Worm (Caenorhabditis elegans): ENCODE data around the gene T10B10.9.

- TF ChIP-seq klf-2 (GFP tag; conservative IDR thresholded peaks at IDR 0.05) (no peak), cog-1 (tag; optimal IDR thresholded peaks at IDR 0.05) (no peak), flt-1 (GFP tag; IDR thresholded peaks at IDR 0.05) (no peak), ref-1 (GFP tag; conservative IDR thresholded peaks at IDR 0.05) (no peak), ztf-23 (GFP tag; IDR thresholded peaks at IDR 0.05) (no peak), tab-1 (GFP tag; IDR thresholded peaks at IDR 0.05) (0 out of 2 replicates have a peak, but pooled peaks have one; percentile 43), med-1 (GFP tag; optimal IDR thresholded peaks at IDR 0.05; ENCODE audit: insufficient read depth) (no peak), ztf-29 (GFP tag; IDR thresholded peaks at IDR 0.05) (no peak), T22C8.4 (GFP tag; IDR thresholded peaks at IDR 0.05) (no peak)
Measured at ce11 chrX:15127338-15127737, 36.9 kb upstream of the T10B10.9 start.
